Worm (Caenorhabditis elegans): ENCODE measurements around the gene tbx-31.

DNA sequence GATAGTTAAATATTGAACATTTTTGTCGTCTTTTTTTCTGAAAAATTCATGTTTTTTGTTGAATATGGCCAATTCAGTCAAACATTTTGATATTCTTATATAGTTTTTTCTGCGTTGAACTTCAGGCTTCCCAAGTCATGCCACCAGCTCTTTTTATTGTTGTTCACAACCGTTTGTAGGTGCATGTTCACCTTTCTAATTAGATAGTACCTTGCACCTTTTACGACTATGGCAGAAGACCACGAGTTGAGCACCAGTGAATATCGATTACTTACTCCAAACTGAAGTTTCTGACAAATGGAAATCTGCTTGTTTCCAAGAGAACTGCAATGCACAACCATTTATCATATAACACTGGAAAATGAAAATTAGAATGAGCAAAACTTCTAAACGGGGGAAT lies 1.9 kb upstream of the tbx-31 start:
- no peak for TF ChIP-seq hlh-30 (tag; optimal IDR thresholded peaks at IDR 0.05; ENCODE audit: insufficient read depth)
- no peak for TF ChIP-seq ceh-62 (tag; optimal IDR thresholded peaks at IDR 0.05)
- no peak for TF ChIP-seq lin-29 (GFP tag; IDR thresholded peaks at IDR 0.05)
- no peak for TF ChIP-seq ZK546.5 (tag; optimal IDR thresholded peaks at IDR 0.05)
- TF ChIP-seq nhr-76 (tag; optimal IDR thresholded peaks at IDR 0.05), result no peak
